Fruit fly (Drosophila melanogaster) whole organism, pupa: ENCODE results near the gene Osi6.

ENCODE experiments used
- CG10348 ChIP-seq: fragments of 200-800 bp; sonication (Bioruptor generic); IDR thresholded peaks from 2 replicates; pipeline ENCODE4 v1.3.6; 2022; ENCODE audit warnings: missing biosample characterization, missing genetic modification characterization
- CG12605 ChIP-seq: fragments of 200-800 bp; sonication (Bioruptor generic); IDR thresholded peaks from 2 replicates; pipeline ENCODE4 v1.3.6; 2022; ENCODE audit warnings: missing biosample characterization, missing genetic modification characterization
- CG13204 ChIP-seq: fragments of 200-800 bp; sonication (Bioruptor generic); optimal IDR thresholded peaks from 2 replicates; lab custom pipeline; 2018; ENCODE audit warnings: missing biosample characterization, mild to moderate bottlenecking, missing genetic modification characterization, moderate library complexity
- CG14655 ChIP-seq: fragments of 200-800 bp; sonication (Bioruptor generic); optimal IDR thresholded peaks from 3 replicates; lab custom pipeline; 2017; ENCODE audit warnings: mild to moderate bottlenecking, missing biosample characterization, missing genetic modification reagents, missing genetic modification characterization
- CG15710 ChIP-seq: fragments of 200-800 bp; sonication (Bioruptor generic); optimal IDR thresholded peaks from 2 replicates; lab custom pipeline; 2018; ENCODE audit warnings: missing biosample characterization, mild to moderate bottlenecking, missing genetic modification characterization, moderate library complexity
- CG17806 ChIP-seq: fragments of 200-800 bp; sonication (Bioruptor generic); optimal IDR thresholded peaks from 2 replicates; lab custom pipeline; 2018; ENCODE audit warnings: missing biosample characterization, mild to moderate bottlenecking, missing genetic modification characterization, moderate library complexity
- CG32121 ChIP-seq: fragments of 200-800 bp; sonication (Bioruptor generic); IDR thresholded peaks from 2 replicates; pipeline ENCODE4 v1.3.6; 2022; ENCODE audit warnings: missing biosample characterization, missing genetic modification characterization
- CG34367 ChIP-seq: fragments of 200-800 bp; sonication (Bioruptor generic); optimal IDR thresholded peaks from 2 replicates; lab custom pipeline; 2018; ENCODE audit warnings: missing biosample characterization, mild to moderate bottlenecking, missing genetic modification characterization
- CG4496 ChIP-seq: fragments of 200-800 bp; sonication (Bioruptor generic); IDR thresholded peaks from 3 replicates; pipeline ENCODE4 v1.3.6; 2022; ENCODE audit warnings: missing biosample characterization, missing genetic modification characterization
- CG8159 ChIP-seq: fragments of 200-800 bp; sonication (Bioruptor generic); optimal IDR thresholded peaks from 3 replicates; lab custom pipeline; 2018; ENCODE audit warnings: missing biosample characterization, mild to moderate bottlenecking, missing genetic modification characterization, moderate library complexity
- CG8301 ChIP-seq: fragments of 200-800 bp; sonication (Bioruptor generic); optimal IDR thresholded peaks from 2 replicates; lab custom pipeline; 2018; ENCODE audit warnings: missing biosample characterization, mild to moderate bottlenecking, missing genetic modification characterization
- CG9948 ChIP-seq: fragments of 200-800 bp; sonication (Bioruptor generic); optimal IDR thresholded peaks from 2 replicates; lab custom pipeline; 2018; ENCODE audit warnings: missing biosample characterization, mild to moderate bottlenecking, missing genetic modification characterization, moderate library complexity
- D1 ChIP-seq: fragments of 200-800 bp; sonication (Bioruptor generic); optimal IDR thresholded peaks from 2 replicates; lab custom pipeline; 2018; ENCODE audit warnings: missing biosample characterization, mild to moderate bottlenecking, missing genetic modification characterization, moderate library complexity
- EcR ChIP-seq: fragments of 200-800 bp; sonication (Bioruptor generic); optimal IDR thresholded peaks from 3 replicates; lab custom pipeline; 2019; ENCODE audit warnings: missing biosample characterization, missing genetic modification characterization, mild to moderate bottlenecking, moderate library complexity, missing genetic modification reagents
- Ets98B ChIP-seq: fragments of 200-800 bp; sonication (Bioruptor generic); IDR thresholded peaks from 2 replicates; pipeline ENCODE4 v1.3.6; 2022; ENCODE audit warnings: missing biosample characterization, missing genetic modification characterization
- Pif1A ChIP-seq: fragments of 200-800 bp; sonication (Bioruptor generic); optimal IDR thresholded peaks from 3 replicates; lab custom pipeline; 2016; ENCODE audit warnings: missing biosample characterization, missing genetic modification characterization
- Snoo ChIP-seq: fragments of 200-800 bp; sonication (Bioruptor generic); optimal IDR thresholded peaks from 3 replicates; lab custom pipeline; 2017; ENCODE audit warnings: missing biosample characterization, mild to moderate bottlenecking, missing genetic modification characterization, inconsistent platforms
- fd96Ca ChIP-seq: fragments of 200-800 bp; sonication (Bioruptor generic); IDR thresholded peaks from 3 replicates; pipeline ENCODE4 v1.3.6; 2022; ENCODE audit warnings: missing biosample characterization, missing genetic modification characterization
- gl ChIP-seq: fragments of 200-800 bp; sonication (Bioruptor generic); optimal IDR thresholded peaks from 2 replicates; lab custom pipeline; 2018; ENCODE audit warnings: missing biosample characterization, mild to moderate bottlenecking, missing genetic modification characterization
- rn ChIP-seq: fragments of 200-800 bp; sonication (Bioruptor generic); IDR thresholded peaks from 2 replicates; pipeline ENCODE4 v1.3.6; 2022; ENCODE audit warnings: missing biosample characterization, missing genetic modification characterization

The Osi6 gene

DNA sequence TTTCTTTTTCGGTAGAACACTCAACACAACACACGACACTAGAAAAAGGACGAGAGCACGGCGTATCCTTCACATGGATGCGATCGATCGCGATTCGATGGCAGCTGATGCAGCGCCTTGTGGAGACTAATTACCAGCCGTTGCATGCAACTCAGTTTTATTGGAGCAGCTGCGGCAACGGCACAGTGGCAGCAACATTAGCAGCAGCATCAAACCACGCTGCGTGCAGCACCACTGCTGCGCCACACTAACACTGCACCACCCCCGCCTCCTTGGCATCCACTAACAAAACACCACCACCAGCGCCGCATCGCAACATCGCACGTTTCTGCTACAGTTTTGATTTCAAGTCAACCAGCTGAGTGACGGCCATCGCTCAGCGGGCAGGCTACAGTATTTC, 12.8 kb upstream of the Osi6 start, which contains the start of gene Osi4:
TSS of gene Osi4 (minus strand) at position 101 of the 400 bp plus-strand sequence.
- no peak for TF ChIP-seq CG32121

DNA sequence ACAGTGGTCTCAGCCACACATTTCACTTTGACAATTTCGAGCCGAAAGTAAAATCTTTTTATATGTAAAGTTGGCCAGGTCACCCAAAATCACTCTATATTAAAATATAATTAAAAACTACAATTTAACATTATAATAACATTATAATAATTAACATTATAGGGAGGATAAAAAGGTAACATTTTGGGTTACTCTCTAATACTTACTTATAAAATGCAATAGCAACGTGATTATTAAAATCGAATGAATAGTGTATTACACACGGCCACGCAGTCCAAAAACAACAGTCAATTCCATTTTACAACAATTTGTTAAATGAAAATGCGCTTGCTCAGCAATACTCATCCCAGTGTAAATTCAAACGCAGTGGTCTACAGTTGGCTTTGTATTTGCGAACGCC, 12.4 kb upstream of the Osi6 start:
- TF ChIP-seq CG34367 (tag; lab: Kevin White, UChicago) (no peak), CG17806 (tag; lab: Kevin White, UChicago) (no peak), gl (tag; lab: Kevin White, UChicago) (no peak), EcR (GFP tag; lab: Kevin White, UChicago) (no peak), CG8301 (tag; lab: Kevin White, UChicago) (peak; percentile 5), CG14655 (peak; percentile 44), Snoo (tag; lab: Kevin White, UChicago) (peak; percentile 19), Pif1A (GFP tag; lab: Kevin White, UChicago) (no peak), CG9948 (tag; lab: Kevin White, UChicago) (no peak), CG32121 (no peak), fd96Ca (GFP tag; lab: Robert Waterston, UW) (no peak), CG4496 (GFP tag; lab: Robert Waterston, UW) (no peak)

DNA sequence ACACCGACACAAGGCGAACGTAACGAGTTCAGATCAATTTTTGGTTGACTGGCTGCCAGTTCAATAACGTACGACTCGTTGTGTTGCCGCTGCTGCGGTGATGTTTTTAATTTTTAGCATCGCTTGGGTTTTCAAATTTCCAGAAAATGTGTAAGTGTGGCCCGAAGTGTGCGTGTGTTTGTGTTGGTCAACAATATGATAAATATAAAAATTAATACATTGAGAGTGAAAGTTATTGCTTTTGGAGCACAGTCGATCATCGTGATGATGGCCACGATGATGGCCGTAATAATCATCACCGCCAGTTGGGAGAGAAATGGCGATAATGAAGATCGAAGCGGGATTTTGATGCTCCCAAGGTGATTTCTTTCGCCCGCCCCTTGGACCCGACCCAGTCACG, 8.4 kb upstream of the Osi6 start:
- TF ChIP-seq CG17806 (tag; lab: Kevin White, UChicago) (no peak), Pif1A (GFP tag; lab: Kevin White, UChicago) (no peak), CG34367 (tag; lab: Kevin White, UChicago) (no peak), CG15710 (no peak), CG4496 (GFP tag; lab: Robert Waterston, UW) (no peak), EcR (GFP tag; lab: Kevin White, UChicago) (no peak), CG9948 (tag; lab: Kevin White, UChicago) (no peak), CG8301 (tag; lab: Kevin White, UChicago) (no peak), gl (tag; lab: Kevin White, UChicago) (no peak), CG13204 (GFP tag; lab: Kevin White, UChicago) (no peak), Ets98B (no peak), CG8159 (tag; lab: Kevin White, UChicago) (no peak), CG10348 (GFP tag; lab: Robert Waterston, UW) (no peak), CG12605 (GFP tag; lab: Robert Waterston, UW) (no peak), rn (GFP tag; lab: Robert Waterston, UW) (no peak), fd96Ca (GFP tag; lab: Robert Waterston, UW) (no peak), CG14655 (no peak)

DNA sequence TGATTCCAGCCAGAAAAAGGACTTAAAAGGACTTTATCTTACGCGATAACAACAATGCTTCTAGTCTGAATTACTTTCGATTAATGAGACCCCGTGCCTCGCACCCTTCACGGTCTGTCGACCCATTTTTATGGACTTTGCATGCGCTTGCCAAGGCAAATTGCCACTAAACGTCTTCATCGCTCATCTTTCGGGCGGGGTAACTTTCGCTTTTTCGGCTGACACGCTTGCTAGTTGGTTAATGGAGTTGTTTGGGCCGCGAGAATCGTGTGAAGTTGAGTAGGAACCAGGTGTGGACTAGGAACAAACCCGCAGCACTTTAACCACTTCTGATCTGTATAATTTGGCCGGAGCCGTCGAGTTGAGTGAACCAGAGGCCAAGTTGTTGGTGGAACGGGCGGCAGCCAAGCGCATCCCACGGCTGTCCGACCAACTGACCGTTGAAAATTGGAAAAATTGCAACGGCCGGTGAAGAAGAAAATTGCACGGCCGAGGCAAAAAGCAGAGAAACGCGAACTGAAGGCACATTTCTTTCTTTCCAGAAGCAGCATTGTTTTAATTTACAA, 7.4 kb upstream of the Osi6 start, which contains the start of gene Osi5:
TSS of gene Osi5 (plus strand) at position 516 of the 566 bp plus-strand sequence.
- TF ChIP-seq EcR (GFP tag; lab: Kevin White, UChicago) (no peak), CG10348 (GFP tag; lab: Robert Waterston, UW) (no peak), D1 (no peak), CG32121 (no peak), CG8301 (tag; lab: Kevin White, UChicago) (no peak), gl (tag; lab: Kevin White, UChicago) (no peak), CG15710 (no peak), CG14655 (no peak), CG9948 (tag; lab: Kevin White, UChicago) (no peak), Ets98B (no peak), CG17806 (tag; lab: Kevin White, UChicago) (no peak), CG8159 (tag; lab: Kevin White, UChicago) (no peak), Snoo (tag; lab: Kevin White, UChicago) (no peak), CG4496 (GFP tag; lab: Robert Waterston, UW) (no peak), CG34367 (tag; lab: Kevin White, UChicago) (no peak)

DNA sequence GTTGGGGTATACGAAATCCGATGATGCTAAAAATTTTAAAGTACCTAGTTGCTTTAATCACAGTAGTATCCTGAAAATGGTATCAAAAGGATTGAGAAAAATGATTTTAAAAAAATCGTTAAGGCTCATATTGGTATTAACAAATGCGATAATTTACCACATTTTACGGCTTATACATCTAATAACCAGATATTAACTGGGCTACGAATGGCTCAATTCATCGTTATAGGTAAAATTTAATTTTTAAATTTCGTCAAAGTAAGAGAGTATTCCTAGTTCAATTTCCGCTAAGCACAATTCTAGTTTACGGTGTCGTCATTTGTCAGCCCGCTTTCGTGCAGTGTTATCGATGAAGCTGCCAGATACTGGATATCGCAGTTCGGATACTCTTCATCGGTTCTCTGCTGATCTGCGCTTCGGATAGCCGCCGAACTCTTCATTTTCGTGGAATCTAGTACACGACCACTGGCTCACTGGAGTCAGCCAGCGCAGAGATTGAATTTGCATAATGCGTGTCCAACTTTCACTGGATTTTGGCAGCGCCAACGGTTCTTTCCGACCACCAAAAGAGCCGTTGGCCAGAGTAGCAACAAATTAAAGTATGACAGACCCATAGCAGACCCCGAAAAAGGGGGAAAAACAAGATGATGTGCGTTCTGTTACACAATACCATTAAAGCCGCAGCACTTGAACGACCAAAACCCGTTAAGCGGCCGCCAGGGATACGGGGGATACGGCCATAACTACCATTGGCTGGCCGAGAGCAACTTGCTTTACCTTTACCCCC, 5.3 kb upstream of the Osi6 start:
- peak; percentile 31 for TF ChIP-seq CG14655
- peak; percentile 38 for TF ChIP-seq CG8301 (tag; lab: Kevin White, UChicago)
- no peak for TF ChIP-seq CG8159 (tag; lab: Kevin White, UChicago)
- peak; percentile 46 for TF ChIP-seq CG13204 (GFP tag; lab: Kevin White, UChicago)
- TF ChIP-seq rn (GFP tag; lab: Robert Waterston, UW) = no peak

DNA sequence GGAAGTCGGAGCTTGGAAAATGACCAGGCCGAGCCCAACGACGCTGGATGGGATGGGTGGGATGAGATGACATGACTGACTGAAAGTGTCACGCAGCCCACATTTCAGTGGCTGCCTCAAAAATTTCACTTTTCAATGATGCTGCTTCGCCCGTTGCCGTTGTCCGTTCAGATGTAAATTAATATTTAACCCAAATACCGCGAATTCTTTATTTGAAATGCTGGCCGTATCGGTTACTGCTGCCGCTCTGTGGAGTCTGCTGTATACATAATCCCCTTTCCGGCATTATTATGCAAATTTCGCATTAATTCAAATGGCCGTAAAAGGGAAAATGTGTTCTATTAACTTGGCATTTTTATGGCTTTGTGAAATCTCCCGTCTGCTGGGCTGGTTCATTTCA, 4.2 kb upstream of the Osi6 start:
- TF ChIP-seq Snoo (tag; lab: Kevin White, UChicago) (no peak), gl (tag; lab: Kevin White, UChicago) (no peak), CG15710 (no peak), CG12605 (GFP tag; lab: Robert Waterston, UW) (no peak), CG32121 (no peak), EcR (GFP tag; lab: Kevin White, UChicago) (no peak), fd96Ca (GFP tag; lab: Robert Waterston, UW) (no peak), CG8301 (tag; lab: Kevin White, UChicago) (no peak), D1 (no peak)
